Fruit fly (Drosophila melanogaster) Kc167 (cell line): ENCODE results near the gene CG14130.

ENCODE experiments used
- h ChIP-seq: fragments of >200 bp; optimal IDR thresholded peaks from 3 replicates; lab custom pipeline; 2018; ENCODE audit warnings: missing external identifiers
- psq ChIP-seq: fragments of >200 bp; optimal IDR thresholded peaks from 2 replicates; lab custom pipeline; 2017; ENCODE audit warnings: missing external identifiers

- no peak for TF ChIP-seq psq (lab: Kevin White, UChicago)
- TF ChIP-seq h (lab: Kevin White, UChicago), result no peak
Measured at dm6 chr3L:11772057-11772456, 43.2 kb upstream of the CG14130 start, which contains the start of gene Muc68D.
